Worm (Caenorhabditis elegans) whole organism, L4 larva: ENCODE measurements around the gene VC5.2.

Experiments used
- F26F4.8 ChIP-seq: fragments of 200-800 bp; sonication (Bioruptor generic); conservative IDR thresholded peaks from 2 replicates; pipeline ENCODE4 v1.3.6; 2022; ENCODE audit warnings: missing genetic modification characterization, missing compliant biosample characterization
- T26A8.4 ChIP-seq: fragments of 200-800 bp; sonication (Bioruptor generic); IDR thresholded peaks from 2 replicates; pipeline ENCODE4 v1.3.6; 2022; ENCODE audit warnings: missing genetic modification characterization, missing compliant biosample characterization
- Y75B8A.6 ChIP-seq: fragments of 200-800 bp; sonication (Bioruptor generic); IDR thresholded peaks from 2 replicates; pipeline ENCODE4 v1.3.6; 2022; ENCODE audit warnings: missing genetic modification reagents, missing genetic modification characterization, missing compliant biosample characterization
- aha-1 ChIP-seq: fragments of 150-350 bp; peaks from one replicate; lab custom pipeline; 2014; ENCODE audit warnings: missing biosample characterization, missing genetic modification characterization
- arid-1 ChIP-seq: fragments of 200-800 bp; sonication (Bioruptor generic); conservative IDR thresholded peaks from 2 replicates; pipeline ENCODE4 v1.3.6; 2022; ENCODE audit warnings: missing genetic modification reagents, missing genetic modification characterization, missing compliant biosample characterization
- ceh-20 ChIP-seq: fragments of 200-800 bp; sonication (Bioruptor generic); IDR thresholded peaks from 2 replicates; pipeline ENCODE4 v1.3.6; 2022; ENCODE audit warnings: missing genetic modification reagents, missing genetic modification characterization, missing compliant biosample characterization
- ceh-32 ChIP-seq: sonication (generic microtip); optimal IDR thresholded peaks from 2 replicates; lab custom pipeline; 2016; ENCODE audit warnings: mild to moderate bottlenecking, missing genetic modification characterization, missing compliant biosample characterization; ENCODE audit not compliant: poor library complexity
- ces-1 ChIP-seq: fragments of 150-350 bp; sonication (generic microtip); optimal IDR thresholded peaks from 4 replicates; lab custom pipeline; 2014; ENCODE audit warnings: missing biosample characterization, missing genetic modification reagents, missing genetic modification characterization
- ctbp-1 ChIP-seq: fragments of 200-800 bp; sonication (Bioruptor generic); IDR thresholded peaks from 2 replicates; pipeline ENCODE4 v1.3.6; 2022; ENCODE audit warnings: missing genetic modification reagents, missing genetic modification characterization, missing compliant biosample characterization
- daf-16 ChIP-seq, 3 experiments: sonication (generic microtip); optimal IDR thresholded peaks; 2 replicates each; lab custom pipeline; 2016 to 2017; ENCODE audit warnings: missing genetic modification characterization in 3 of 3, missing genetic modification reagents in 3 of 3, mild to moderate bottlenecking in 2 of 3, missing compliant biosample characterization in 2 of 3, missing biosample characterization in 1 of 3, moderate library complexity in 1 of 3
- dmd-8 ChIP-seq: fragments of 200-800 bp; sonication (Bioruptor generic); IDR thresholded peaks from 2 replicates; pipeline ENCODE4 v1.3.6; 2022; ENCODE audit warnings: missing genetic modification characterization, missing compliant biosample characterization
- egl-27 ChIP-seq: sonication (generic microtip); optimal IDR thresholded peaks from 3 replicates; lab custom pipeline; 2017; ENCODE audit warnings: missing biosample characterization, missing genetic modification reagents, missing genetic modification characterization
- hlh-11 ChIP-seq: fragments of 200-800 bp; sonication (Bioruptor generic); optimal IDR thresholded peaks from 2 replicates; lab custom pipeline; 2018; ENCODE audit warnings: mild to moderate bottlenecking, missing genetic modification characterization, missing compliant biosample characterization
- hlh-30 ChIP-seq: sonication (generic microtip); optimal IDR thresholded peaks from 2 replicates; lab custom pipeline; 2017; ENCODE audit warnings: antibody characterized with exemption, mild to moderate bottlenecking, missing genetic modification characterization, missing compliant biosample characterization; ENCODE audit not compliant: insufficient read depth
- hmg-1.1 ChIP-seq: fragments of 200-800 bp; sonication (Bioruptor generic); IDR thresholded peaks from 2 replicates; pipeline ENCODE4 v1.3.6; 2022; ENCODE audit warnings: missing genetic modification reagents, missing genetic modification characterization, missing compliant biosample characterization
- lim-7 ChIP-seq: fragments of 200-800 bp; sonication (Bioruptor generic); IDR thresholded peaks from 2 replicates; pipeline ENCODE4 v1.3.6; 2022; ENCODE audit warnings: missing genetic modification characterization, missing compliant biosample characterization
- lin-1 ChIP-seq: fragments of 200-800 bp; sonication (Bioruptor generic); IDR thresholded peaks from 2 replicates; pipeline ENCODE4 v1.3.6; 2022; ENCODE audit warnings: missing genetic modification reagents, missing genetic modification characterization, missing compliant biosample characterization
- lin-13 ChIP-seq: fragments of 150-350 bp; optimal IDR thresholded peaks from 2 replicates; lab custom pipeline; 2014; ENCODE audit warnings: missing biosample characterization, missing genetic modification reagents, missing genetic modification characterization
- lin-15B ChIP-seq: fragments of 150-350 bp; sonication (generic microtip); optimal IDR thresholded peaks from 3 replicates; lab custom pipeline; 2014; ENCODE audit warnings: missing biosample characterization, missing genetic modification characterization
- lin-38 ChIP-seq: fragments of 200-800 bp; sonication (Bioruptor generic); IDR thresholded peaks from 2 replicates; pipeline ENCODE4 v1.3.6; 2022; ENCODE audit warnings: missing genetic modification reagents, missing genetic modification characterization, missing compliant biosample characterization
- lsy-2 ChIP-seq, 2 experiments: fragments of 150-350 bp in 1 of 2; sonication (generic microtip) in 1 of 2; optimal IDR thresholded peaks; 2 replicates each; lab custom pipeline; 2014 to 2017; ENCODE audit warnings: missing biosample characterization in 2 of 2, missing genetic modification characterization in 2 of 2
- mep-1 ChIP-seq: fragments of 150-350 bp; sonication (generic microtip); optimal IDR thresholded peaks from 3 replicates; lab custom pipeline; 2014; ENCODE audit warnings: missing biosample characterization, missing genetic modification characterization
- mes-2 ChIP-seq: sonication (generic microtip); optimal IDR thresholded peaks from 2 replicates; lab custom pipeline; 2016; ENCODE audit warnings: missing genotype, mild to moderate bottlenecking, missing genetic modification characterization, missing compliant biosample characterization; ENCODE audit not compliant: poor library complexity, severe bottlenecking
- mxl-2 ChIP-seq: fragments of 200-800 bp; sonication (Bioruptor generic); conservative IDR thresholded peaks from 2 replicates; pipeline ENCODE4 v1.3.6; 2022; ENCODE audit warnings: missing genetic modification reagents, missing genetic modification characterization, missing compliant biosample characterization
- nhr-11 ChIP-seq: fragments of 150-350 bp; optimal IDR thresholded peaks from 2 replicates; lab custom pipeline; 2014; ENCODE audit warnings: missing biosample characterization, missing genetic modification characterization
- nhr-28 ChIP-seq: fragments of 150-350 bp; optimal IDR thresholded peaks from 2 replicates; lab custom pipeline; 2014; ENCODE audit warnings: missing biosample characterization, missing genetic modification characterization
- nhr-6 ChIP-seq: fragments of 150-350 bp; optimal IDR thresholded peaks from 2 replicates; lab custom pipeline; 2014; ENCODE audit warnings: missing biosample characterization, missing genetic modification characterization
- nhr-77 ChIP-seq: fragments of 150-350 bp; optimal IDR thresholded peaks from 2 replicates; lab custom pipeline; 2014; ENCODE audit warnings: missing biosample characterization, missing genetic modification characterization
- pha-4 ChIP-seq, 2 experiments: fragments of 150-350 bp in 1 of 2; fragments of 200-800 bp in 1 of 2; sonication (Bioruptor generic) in 1 of 2; IDR thresholded peaks in 1 of 2; optimal IDR thresholded peaks in 1 of 2; 2 replicates each; pipeline versions ENCODE4 v1.3.6 to Lab custom; 2014 to 2022; ENCODE audit warnings: missing genetic modification characterization in 2 of 2, missing genetic modification reagents in 2 of 2, missing biosample characterization in 1 of 2, missing compliant biosample characterization in 1 of 2
- php-3 ChIP-seq: fragments of 200-800 bp; sonication (Bioruptor generic); IDR thresholded peaks from 2 replicates; pipeline ENCODE4 v1.3.6; 2022; ENCODE audit warnings: missing genetic modification reagents, missing genetic modification characterization, missing compliant biosample characterization
- rbr-2 ChIP-seq: sonication (generic microtip); optimal IDR thresholded peaks from 2 replicates; lab custom pipeline; 2016; ENCODE audit warnings: missing genotype, missing genetic modification characterization, missing compliant biosample characterization
- tag-97 ChIP-seq: fragments of 200-800 bp; sonication (Bioruptor generic); IDR thresholded peaks from 2 replicates; pipeline ENCODE4 v1.3.6; 2022; ENCODE audit warnings: missing genetic modification characterization, missing compliant biosample characterization
- unc-62 ChIP-seq, 3 experiments: fragments of 150-350 bp in 1 of 3; sonication (generic microtip); optimal IDR thresholded peaks in 2 of 3; peaks in 1 of 3; 1 replicate in 1 of 3; 2 replicates in 2 of 3; lab custom pipeline; 2014 to 2017; ENCODE audit warnings: missing biosample characterization in 3 of 3, missing genetic modification characterization in 3 of 3, missing genetic modification reagents in 3 of 3, missing genotype in 1 of 3
- vab-7 ChIP-seq: fragments of 200-800 bp; sonication (Bioruptor generic); IDR thresholded peaks from 2 replicates; pipeline ENCODE4 v1.3.6; 2022; ENCODE audit warnings: missing genetic modification reagents, missing genetic modification characterization, missing compliant biosample characterization
- zfp-3 ChIP-seq: fragments of 200-800 bp; sonication (Bioruptor generic); conservative IDR thresholded peaks from 2 replicates; pipeline ENCODE4 v1.3.6; 2022; ENCODE audit warnings: missing genetic modification reagents, missing genetic modification characterization, missing compliant biosample characterization
- zip-11 ChIP-seq: fragments of 200-800 bp; sonication (Bioruptor generic); IDR thresholded peaks from 2 replicates; pipeline ENCODE4 v1.3.6; 2022; ENCODE audit warnings: missing genetic modification characterization, missing compliant biosample characterization
- zip-2 ChIP-seq: fragments of 150-350 bp; optimal IDR thresholded peaks from 2 replicates; lab custom pipeline; 2014; ENCODE audit warnings: missing biosample characterization, missing genetic modification characterization
- ztf-7 ChIP-seq: fragments of 150-350 bp; optimal IDR thresholded peaks from 2 replicates; lab custom pipeline; 2014; ENCODE audit warnings: missing biosample characterization, missing genetic modification characterization

Gene VC5.2

DNA sequence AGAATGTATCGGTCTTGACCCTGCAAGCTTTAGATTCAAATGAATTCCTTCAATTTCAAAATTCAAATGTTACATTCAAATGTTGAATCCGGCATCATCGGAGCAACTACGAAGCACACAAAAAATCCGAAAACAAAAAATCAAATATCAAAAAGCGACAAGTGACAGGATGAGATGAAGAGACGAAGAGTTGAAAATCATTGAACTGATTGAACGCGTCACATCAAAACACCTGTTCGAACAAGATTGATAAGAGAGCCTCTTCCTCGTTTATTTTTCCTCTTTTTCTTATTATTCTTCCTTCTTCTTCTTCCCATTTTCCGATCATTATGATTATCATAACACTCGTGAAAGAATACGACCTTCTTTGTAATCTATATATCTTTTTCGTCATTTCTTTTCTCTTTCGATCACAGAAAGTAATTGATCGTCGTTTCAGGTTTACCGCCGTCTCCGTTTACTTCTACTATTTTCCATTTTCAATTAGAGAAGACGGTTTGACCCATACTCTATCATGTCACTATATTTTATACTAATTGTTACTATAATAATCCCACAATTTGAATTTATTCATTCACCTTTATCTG is at the start of gene VC5.2:
Gene VC5.2 (plus strand): TSS at position 439 of the 587 bp plus-strand sequence.
- no peak for TF ChIP-seq lin-1 (GFP tag; lab: Robert Waterston, UW)
- peak; percentile 8 for TF ChIP-seq hlh-30 (tag; lab: Kevin White, UChicago)
- TF ChIP-seq F26F4.8 (GFP tag; lab: Robert Waterston, UW) = no peak
- TF ChIP-seq nhr-28 (tag; lab: Kevin White, UChicago) = peak; percentile 75
- peak in 1 of 2 experiments; percentile 41 for TF ChIP-seq daf-16 (GFP tag; optimal IDR thresholded peaks at IDR 0.05; lab: Kevin White, UChicago)
- TF ChIP-seq daf-16 (tag; optimal IDR thresholded peaks at IDR 0.05; lab: Kevin White, UChicago) = no peak
- peak; percentile 11 for TF ChIP-seq nhr-77 (tag; lab: Kevin White, UChicago)
- TF ChIP-seq ceh-20 (GFP tag; lab: Robert Waterston, UW) = 0 out of 2 replicates have a peak, but pooled peaks have one; percentile 23
- TF ChIP-seq nhr-11 (tag; lab: Kevin White, UChicago) = no peak
- TF ChIP-seq hlh-11 (tag; lab: Kevin White, UChicago) = peak; percentile 34
- TF ChIP-seq unc-62 (GFP tag; optimal IDR thresholded peaks at IDR 0.05 in 1 of 2; lab: Kevin White, UChicago) = peak in 1 of 2 experiments; percentile 75
- no peak for TF ChIP-seq unc-62 (tag; optimal IDR thresholded peaks at IDR 0.05; lab: Kevin White, UChicago)

DNA sequence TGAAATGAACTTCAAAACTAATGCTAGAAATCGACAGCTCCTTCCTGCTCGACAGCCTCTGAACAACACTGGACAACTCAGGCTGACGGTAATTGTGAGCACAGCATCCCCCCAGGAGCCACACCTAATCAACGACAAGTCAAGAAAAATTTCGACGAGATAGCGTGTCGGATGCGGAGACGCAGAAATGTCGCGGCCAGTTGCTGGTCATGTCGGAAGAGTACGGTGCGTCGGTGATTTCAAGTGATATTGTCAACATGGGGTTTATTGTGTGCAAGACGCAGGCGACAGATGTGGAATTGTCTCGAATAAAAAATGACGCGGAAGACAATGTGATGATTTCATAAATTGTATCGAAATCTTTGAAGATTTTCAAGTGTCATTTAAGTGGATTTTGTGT is 49.3 kb upstream of the VC5.2 start, which contains the start of gene twk-11:
Gene twk-11 (minus strand): TSS at position 101 of the 400 bp plus-strand sequence.
- TF ChIP-seq dmd-8 (GFP tag; lab: Robert Waterston, UW) (no peak), aha-1 (tag; lab: Kevin White, UChicago) (peak; percentile 7)

DNA sequence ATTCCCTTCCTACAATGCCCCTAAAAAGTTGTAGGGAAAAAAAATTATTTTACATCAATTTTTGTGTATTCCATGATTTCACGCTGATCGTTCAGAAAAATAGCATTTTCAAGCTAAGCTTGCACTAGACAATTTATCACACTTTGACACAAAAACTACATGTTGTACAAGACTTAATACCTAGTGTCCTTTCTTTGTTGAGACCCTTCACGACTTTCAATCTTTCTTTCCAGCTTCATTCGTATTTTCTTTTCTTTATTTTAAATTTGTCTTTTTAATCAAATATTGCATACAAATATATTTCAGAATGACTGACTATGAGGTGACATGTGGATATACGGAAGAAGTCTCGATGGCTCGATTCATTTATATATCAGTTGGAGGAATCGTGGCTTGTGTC is 39.8 kb upstream of the VC5.2 start, which contains the start of gene F20A1.2:
Gene F20A1.2 (plus strand): TSS at position 301 of the 400 bp plus-strand sequence.
- TF ChIP-seq Y75B8A.6 (GFP tag; lab: Robert Waterston, UW) (no peak), vab-7 (GFP tag; lab: Robert Waterston, UW) (no peak), T26A8.4 (GFP tag; lab: Robert Waterston, UW) (no peak), unc-62 (GFP tag; optimal IDR thresholded peaks at IDR 0.05 in 1 of 2; lab: Kevin White, UChicago) (no peak), unc-62 (tag; optimal IDR thresholded peaks at IDR 0.05; lab: Kevin White, UChicago) (no peak), F26F4.8 (GFP tag; lab: Robert Waterston, UW) (no peak), arid-1 (GFP tag; lab: Robert Waterston, UW) (no peak), ctbp-1 (no peak), zfp-3 (GFP tag; lab: Robert Waterston, UW) (no peak), zip-2 (tag; lab: Kevin White, UChicago) (no peak), lsy-2 (tag; optimal IDR thresholded peaks at IDR 0.05; lab: Kevin White, UChicago) (no peak), php-3 (no peak), ceh-32 (no peak), lim-7 (GFP tag; lab: Robert Waterston, UW) (no peak), mep-1 (no peak), mes-2 (tag; lab: Kevin White, UChicago) (no peak), nhr-28 (tag; lab: Kevin White, UChicago) (no peak)
- TF ChIP-seq, all 104 proteins: peak for 0

DNA sequence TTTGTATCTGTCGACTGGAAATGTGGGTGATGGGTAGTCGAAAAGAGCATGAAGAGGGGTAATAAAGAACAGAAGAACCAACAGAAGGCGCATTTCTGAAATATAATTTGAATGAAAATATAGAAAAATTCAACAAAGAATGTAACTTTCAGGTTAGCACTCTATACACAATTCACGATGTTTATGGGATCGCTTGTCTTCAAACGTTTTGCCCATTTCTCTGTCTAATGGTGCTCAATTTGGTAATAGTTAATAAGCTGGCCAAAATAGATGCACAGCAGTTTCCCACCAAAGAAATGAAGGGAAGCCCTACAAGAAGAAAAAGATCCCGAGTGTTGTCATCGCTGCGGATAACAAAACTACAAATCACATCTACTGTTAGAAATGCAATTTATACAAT is 38.2 kb upstream of the VC5.2 start, which contains the start of gene F20A1.8:
Gene F20A1.8 (minus strand): TSS at position 101 of the 400 bp plus-strand sequence.
- TF ChIP-seq rbr-2 (tag; lab: Kevin White, UChicago) = no peak
- TF ChIP-seq unc-62 (GFP tag; optimal IDR thresholded peaks at IDR 0.05 in 1 of 2; lab: Kevin White, UChicago) = peak in 1 of 2 experiments; percentile 16
- no peak for TF ChIP-seq unc-62 (tag; optimal IDR thresholded peaks at IDR 0.05; lab: Kevin White, UChicago)
- no peak for TF ChIP-seq mxl-2 (GFP tag; lab: Robert Waterston, UW)

DNA sequence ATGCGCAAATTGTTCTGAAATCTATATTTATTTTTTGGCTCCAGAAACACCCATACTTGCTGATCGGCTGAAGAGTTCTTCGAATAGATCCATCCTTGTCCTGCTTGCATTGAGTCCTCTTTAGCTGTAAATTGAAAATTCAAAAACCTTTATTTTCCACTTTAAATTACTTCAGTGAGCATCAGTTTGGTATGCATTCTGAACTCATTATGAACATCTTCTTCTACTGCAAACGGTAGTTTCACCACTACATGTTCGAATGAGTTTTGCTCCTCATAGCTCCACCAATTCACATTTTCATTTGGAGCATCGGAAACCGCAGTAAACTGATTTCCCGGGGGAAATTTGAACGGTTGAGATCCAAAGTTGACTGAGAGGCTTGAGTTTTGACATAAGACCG is 35.6 kb upstream of the VC5.2 start:
- TF ChIP-seq ztf-7 = no peak
- no peak for TF ChIP-seq rbr-2 (tag; lab: Kevin White, UChicago)
- TF ChIP-seq lin-38 = no peak
- TF ChIP-seq zip-11 = no peak
- TF ChIP-seq tag-97 (GFP tag; lab: Robert Waterston, UW) = no peak
- no peak for TF ChIP-seq T26A8.4 (GFP tag; lab: Robert Waterston, UW)
- no peak for TF ChIP-seq pha-4 (GFP tag; IDR thresholded peaks at IDR 0.05; lab: Robert Waterston, UW)
- TF ChIP-seq pha-4 (tag; optimal IDR thresholded peaks at IDR 0.05; lab: Kevin White, UChicago) = no peak
- no peak for TF ChIP-seq hmg-1.1 (GFP tag; lab: Robert Waterston, UW)
- TF ChIP-seq lin-15B (tag; lab: Kevin White, UChicago) = no peak
- TF ChIP-seq aha-1 (tag; lab: Kevin White, UChicago) = peak; percentile 27
- TF ChIP-seq unc-62 (GFP tag; optimal IDR thresholded peaks at IDR 0.05 in 1 of 2; lab: Kevin White, UChicago) = peak in 1 of 2 experiments; percentile 92
- TF ChIP-seq unc-62 (tag; optimal IDR thresholded peaks at IDR 0.05; lab: Kevin White, UChicago) = no peak
- no peak for TF ChIP-seq ces-1 (GFP tag; lab: Kevin White, UChicago)
- TF ChIP-seq lin-13 = no peak
- TF ChIP-seq nhr-6 = no peak
- no peak for TF ChIP-seq zfp-3 (GFP tag; lab: Robert Waterston, UW)
- no peak for TF ChIP-seq egl-27 (tag; lab: Kevin White, UChicago)
